Fruit fly (Drosophila melanogaster) whole organism: ENCODE data around the gene bys.

Experiments
- CG8478 ChIP-seq: fragments of >200 bp; optimal IDR thresholded peaks from 2 replicates; lab custom pipeline; 2018; ENCODE audit warnings: inconsistent platforms
- Dll ChIP-seq: fragments of >200 bp; optimal IDR thresholded peaks from 2 replicates; lab custom pipeline; 2017
- EcR ChIP-seq, 2 experiments: fragments of >200 bp; optimal IDR thresholded peaks; 2 replicates each; lab custom pipeline; 2017; ENCODE audit warnings: missing biosample characterization in 2 of 2, missing genetic modification characterization in 2 of 2, missing genetic modification reagents in 2 of 2
- pan ChIP-seq: fragments of >200 bp; optimal IDR thresholded peaks from 2 replicates; lab custom pipeline; 2017
- psq ChIP-seq: fragments of >200 bp; optimal IDR thresholded peaks from 2 replicates; lab custom pipeline; 2017
- usp ChIP-seq: fragments of >200 bp; optimal IDR thresholded peaks from 2 replicates; lab custom pipeline; 2017; ENCODE audit warnings: missing biosample characterization, missing genetic modification characterization, mixed read lengths

- TF ChIP-seq usp (no peak), Dll (lab: Kevin White, UChicago) (no peak), CG8478 (lab: Kevin White, UChicago) (no peak), pan (lab: Kevin White, UChicago) (no peak), psq (lab: Kevin White, UChicago) (no peak), EcR (GFP tag; optimal IDR thresholded peaks at IDR 0.05; lab: Kevin White, UChicago) (no peak)
Measured at dm6 chrX:7920081-7920688, 18.5 kb downstream of the bys start, which contains the start of the genes hdm and Ykt6.
